Worm (Caenorhabditis elegans) whole organism, early embryonic: ENCODE data around the gene T09B9.1.

Experiments
- B0310.2 ChIP-seq: sonication (generic microtip); optimal IDR thresholded peaks from 2 replicates; lab custom pipeline; 2016; ENCODE audit warnings: mild to moderate bottlenecking, missing genetic modification characterization, missing compliant biosample characterization
- F13C5.2 ChIP-seq: sonication (generic microtip); optimal IDR thresholded peaks from 2 replicates; lab custom pipeline; 2017; ENCODE audit warnings: mild to moderate bottlenecking, missing genetic modification characterization, inconsistent platforms, missing compliant biosample characterization
- aly-1 ChIP-seq: sonication (generic microtip); optimal IDR thresholded peaks from 2 replicates; lab custom pipeline; 2016; ENCODE audit warnings: missing genetic modification characterization, missing compliant biosample characterization
- ama-1 ChIP-seq: fragments of 150-350 bp; optimal IDR thresholded peaks from 2 replicates; lab custom pipeline; 2014
- ceh-13 ChIP-seq: fragments of 200-800 bp; sonication (Bioruptor generic); optimal IDR thresholded peaks from 2 replicates; lab custom pipeline; 2018; ENCODE audit warnings: mild to moderate bottlenecking, missing genetic modification characterization, missing compliant biosample characterization
- ceh-36 ChIP-seq: sonication (generic microtip); optimal IDR thresholded peaks from 2 replicates; lab custom pipeline; 2016; ENCODE audit warnings: missing genetic modification characterization, inconsistent platforms, missing compliant biosample characterization
- ets-7 ChIP-seq: sonication (generic microtip); optimal IDR thresholded peaks from 2 replicates; lab custom pipeline; 2016; ENCODE audit warnings: missing genotype, missing genetic modification characterization, missing compliant biosample characterization
- flt-1 ChIP-seq: fragments of 200-800 bp; sonication (Bioruptor generic); IDR thresholded peaks from 2 replicates; pipeline ENCODE4 v1.3.6; 2022; ENCODE audit warnings: missing genetic modification characterization, missing compliant biosample characterization
- hmbx-1 ChIP-seq: sonication (generic microtip); optimal IDR thresholded peaks from 2 replicates; lab custom pipeline; 2016; ENCODE audit warnings: mild to moderate bottlenecking, missing genetic modification characterization, missing compliant biosample characterization
- hmg-4 ChIP-seq: fragments of 200-800 bp; sonication (Bioruptor generic); optimal IDR thresholded peaks from 2 replicates; lab custom pipeline; 2018; ENCODE audit warnings: mild to moderate bottlenecking, missing genetic modification characterization, missing compliant biosample characterization
- hnd-1 ChIP-seq: sonication (generic microtip); optimal IDR thresholded peaks from 2 replicates; lab custom pipeline; 2016; ENCODE audit warnings: missing genetic modification characterization, missing compliant biosample characterization
- pes-1 ChIP-seq: fragments of 200-800 bp; sonication (Bioruptor generic); IDR thresholded peaks from 2 replicates; pipeline ENCODE4 v1.3.6; 2022; ENCODE audit warnings: missing genetic modification reagents, missing genetic modification characterization, missing compliant biosample characterization
- scrt-1 ChIP-seq: fragments of 200-800 bp; sonication (Bioruptor generic); IDR thresholded peaks from 2 replicates; pipeline ENCODE4 v1.3.6; 2022; ENCODE audit warnings: missing genetic modification characterization, missing compliant biosample characterization
- sea-1 ChIP-seq: fragments of 200-800 bp; sonication (Bioruptor generic); conservative IDR thresholded peaks from 2 replicates; pipeline ENCODE4 v1.3.6; 2022; ENCODE audit warnings: missing genetic modification characterization, missing compliant biosample characterization
- tbx-11 ChIP-seq: fragments of 200-800 bp; sonication (Bioruptor generic); IDR thresholded peaks from 2 replicates; pipeline ENCODE4 v1.3.6; 2022; ENCODE audit warnings: missing genetic modification characterization, missing compliant biosample characterization
- tbx-37 ChIP-seq: fragments of 200-800 bp; sonication (Bioruptor generic); conservative IDR thresholded peaks from 2 replicates; pipeline ENCODE4 v1.3.6; 2022; ENCODE audit warnings: missing genetic modification reagents, missing genetic modification characterization, missing compliant biosample characterization
- tra-4 ChIP-seq: sonication (generic microtip); optimal IDR thresholded peaks from 2 replicates; lab custom pipeline; 2017; ENCODE audit warnings: missing genetic modification characterization, missing compliant biosample characterization

The T09B9.1 gene

DNA sequence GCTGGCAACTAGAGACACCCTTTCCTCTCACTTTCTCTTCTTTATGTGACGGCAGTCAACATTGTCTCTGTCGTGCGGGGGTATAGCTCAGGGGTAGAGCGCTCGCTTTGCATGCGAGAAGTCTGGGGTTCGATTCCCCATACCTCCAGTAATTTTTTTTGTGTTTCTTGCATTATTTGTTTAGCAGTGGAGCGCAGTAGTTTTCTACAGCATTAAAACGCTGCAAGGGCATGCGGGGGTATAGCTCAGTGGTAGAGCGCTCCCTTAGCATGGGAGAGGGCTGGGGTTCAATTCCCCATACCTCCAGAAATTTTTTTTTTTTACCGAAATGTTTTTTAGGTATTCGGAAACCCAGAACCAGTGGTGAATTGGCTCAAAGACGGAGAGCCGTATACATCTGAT, 13.6 kb upstream of the T09B9.1 start:
- TF ChIP-seq hnd-1 = peak; percentile 95
- peak; percentile 91 for TF ChIP-seq tra-4 (tag; lab: Kevin White, UChicago)
- TF ChIP-seq pes-1 (GFP tag; lab: Robert Waterston, UW) = peak; percentile 99
- TF ChIP-seq hmg-4 (GFP tag; lab: Kevin White, UChicago) = peak; percentile 99
- TF ChIP-seq ceh-13 = peak; percentile 95
- TF ChIP-seq sea-1 (GFP tag; lab: Robert Waterston, UW) = peak; percentile 98
- peak; percentile 93 for TF ChIP-seq ets-7
- peak; percentile 99 for TF ChIP-seq scrt-1 (GFP tag; lab: Robert Waterston, UW)
- TF ChIP-seq flt-1 = peak; percentile 98
- peak; percentile 98 for TF ChIP-seq aly-1 (tag; lab: Kevin White, UChicago)
- TF ChIP-seq ceh-36 = peak; percentile 95
- TF ChIP-seq tbx-11 (GFP tag; lab: Robert Waterston, UW) = peak; percentile 99
- peak; percentile 92 for TF ChIP-seq hmbx-1 (tag; lab: Kevin White, UChicago)
- TF ChIP-seq B0310.2 (tag; lab: Kevin White, UChicago) = peak; percentile 98
- TF ChIP-seq tbx-37 (GFP tag; lab: Robert Waterston, UW) = peak; percentile 99
- peak; percentile 97 for TF ChIP-seq F13C5.2 (tag; lab: Kevin White, UChicago)

DNA sequence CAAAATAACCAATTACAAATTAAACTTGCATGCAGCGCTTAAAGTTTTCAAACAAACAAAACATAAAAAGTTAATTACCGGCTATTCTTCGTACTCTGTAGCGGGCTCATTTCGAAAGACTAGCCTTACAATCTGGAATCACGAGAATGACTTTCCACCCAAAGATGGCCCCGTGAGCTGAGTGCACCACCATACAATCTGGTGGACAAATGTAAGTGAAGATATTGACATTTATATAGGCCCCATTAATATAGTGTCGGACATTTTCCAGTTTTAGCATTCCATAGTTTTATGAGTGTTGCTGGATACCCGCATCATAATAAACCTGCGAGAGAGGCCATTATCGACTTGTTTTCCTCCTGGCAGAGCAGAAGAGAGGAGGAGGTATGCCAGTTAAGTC, 2.5 kb upstream of the T09B9.1 start:
- TF ChIP-seq tbx-11 (GFP tag; lab: Robert Waterston, UW) (no peak), F13C5.2 (tag; lab: Kevin White, UChicago) (no peak)

- TF ChIP-seq pes-1 (GFP tag; lab: Robert Waterston, UW) = no peak
- no peak for TF ChIP-seq aly-1 (tag; lab: Kevin White, UChicago)
- TF ChIP-seq B0310.2 (tag; lab: Kevin White, UChicago) = no peak
- no peak for TF ChIP-seq hmg-4 (GFP tag; lab: Kevin White, UChicago)
- no peak for TF ChIP-seq tra-4 (tag; lab: Kevin White, UChicago)
- no peak for TF ChIP-seq flt-1
- TF ChIP-seq sea-1 (GFP tag; lab: Robert Waterston, UW) = no peak
- TF ChIP-seq F13C5.2 (tag; lab: Kevin White, UChicago) = no peak
- TF ChIP-seq tbx-11 (GFP tag; lab: Robert Waterston, UW) = no peak
- TF ChIP-seq ceh-36 = no peak
- no peak for TF ChIP-seq tbx-37 (GFP tag; lab: Robert Waterston, UW)
- no peak for TF ChIP-seq hnd-1
- TF ChIP-seq scrt-1 (GFP tag; lab: Robert Waterston, UW) = no peak
- TF ChIP-seq ets-7 = no peak
- TF ChIP-seq ceh-13 = no peak
- no peak for TF ChIP-seq ama-1
These were observed 4.2 kb downstream of the T09B9.1 start, which contains the start of gene T09B9.3 for ce11 chrX:9761266-9761665. T09B9.3 (minus strand) TSS chrX:9761366.

- TF ChIP-seq ceh-36 (no peak), scrt-1 (GFP tag; lab: Robert Waterston, UW) (no peak), flt-1 (no peak), tra-4 (tag; lab: Kevin White, UChicago) (no peak), pes-1 (GFP tag; lab: Robert Waterston, UW) (no peak), F13C5.2 (tag; lab: Kevin White, UChicago) (no peak), ceh-13 (no peak), hnd-1 (no peak), aly-1 (tag; lab: Kevin White, UChicago) (no peak)
These were observed 6.8 kb downstream of the T09B9.1 start for ce11 chrX:9763903-9764302.

DNA sequence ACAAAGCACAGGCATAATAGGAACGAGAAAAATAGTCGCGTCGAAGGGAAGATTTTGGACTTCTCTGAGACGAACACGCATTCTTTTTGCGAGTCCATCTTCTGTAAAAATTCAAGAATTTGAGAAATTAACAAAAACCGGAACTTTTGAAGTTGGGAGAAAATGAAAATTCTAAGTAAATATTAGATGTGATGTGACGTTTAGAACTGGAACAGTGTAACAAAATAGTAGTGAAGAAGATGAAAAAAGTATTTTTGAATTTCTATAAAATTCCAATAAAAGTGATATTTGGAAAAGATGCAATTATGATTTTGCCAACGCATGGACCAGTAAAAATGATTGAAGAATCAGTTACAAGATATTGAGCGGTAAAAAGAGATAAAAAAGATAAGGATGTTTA, 7.8 kb downstream of the T09B9.1 start, which contains the start of gene slc-17.9:
Gene slc-17.9 (minus strand): TSS at position 101 of the 400 bp plus-strand sequence.
- TF ChIP-seq tbx-11 (GFP tag; lab: Robert Waterston, UW) (no peak), ceh-13 (no peak), tra-4 (tag; lab: Kevin White, UChicago) (no peak), B0310.2 (tag; lab: Kevin White, UChicago) (no peak), hmg-4 (GFP tag; lab: Kevin White, UChicago) (no peak), F13C5.2 (tag; lab: Kevin White, UChicago) (no peak), scrt-1 (GFP tag; lab: Robert Waterston, UW) (no peak)

DNA sequence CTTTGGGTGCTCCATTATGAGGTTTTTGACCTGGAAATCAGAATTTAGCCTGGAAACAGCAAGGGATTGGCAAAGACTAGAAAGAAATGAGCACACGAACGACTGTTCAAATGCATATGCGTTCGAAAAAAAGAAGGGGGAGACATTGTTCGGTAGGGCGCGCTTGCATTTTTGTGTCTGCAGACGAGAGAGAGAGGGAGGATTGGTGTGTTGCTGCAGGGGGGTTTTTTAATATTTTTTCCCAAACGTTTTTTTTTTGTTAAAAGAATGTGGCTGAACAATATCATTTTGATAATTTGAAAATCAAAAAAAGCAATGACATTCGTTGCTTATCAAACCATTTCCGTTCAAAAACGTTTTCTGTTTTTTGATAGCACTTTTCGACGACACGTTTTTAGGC, 17.3 kb downstream of the T09B9.1 start, which contains the start of gene T09B9.4:
Gene T09B9.4 (minus strand): TSS at position 30 of the 400 bp plus-strand sequence.
- TF ChIP-seq flt-1 (0 out of 2 replicates have a peak, but pooled peaks have one; percentile 19), hmg-4 (GFP tag; lab: Kevin White, UChicago) (no peak), F13C5.2 (tag; lab: Kevin White, UChicago) (no peak), ama-1 (no peak)

ce11 chrX:9777481-9777880, 20.4 kb downstream of the T09B9.1 start, which contains the start of gene T09B9.5:
T09B9.5 (plus strand) TSS chrX:9777781.
- TF ChIP-seq scrt-1 (GFP tag; lab: Robert Waterston, UW) (no peak), pes-1 (GFP tag; lab: Robert Waterston, UW) (no peak), F13C5.2 (tag; lab: Kevin White, UChicago) (no peak), hmg-4 (GFP tag; lab: Kevin White, UChicago) (no peak), tra-4 (tag; lab: Kevin White, UChicago) (no peak), flt-1 (no peak), aly-1 (tag; lab: Kevin White, UChicago) (no peak), B0310.2 (tag; lab: Kevin White, UChicago) (no peak)

DNA sequence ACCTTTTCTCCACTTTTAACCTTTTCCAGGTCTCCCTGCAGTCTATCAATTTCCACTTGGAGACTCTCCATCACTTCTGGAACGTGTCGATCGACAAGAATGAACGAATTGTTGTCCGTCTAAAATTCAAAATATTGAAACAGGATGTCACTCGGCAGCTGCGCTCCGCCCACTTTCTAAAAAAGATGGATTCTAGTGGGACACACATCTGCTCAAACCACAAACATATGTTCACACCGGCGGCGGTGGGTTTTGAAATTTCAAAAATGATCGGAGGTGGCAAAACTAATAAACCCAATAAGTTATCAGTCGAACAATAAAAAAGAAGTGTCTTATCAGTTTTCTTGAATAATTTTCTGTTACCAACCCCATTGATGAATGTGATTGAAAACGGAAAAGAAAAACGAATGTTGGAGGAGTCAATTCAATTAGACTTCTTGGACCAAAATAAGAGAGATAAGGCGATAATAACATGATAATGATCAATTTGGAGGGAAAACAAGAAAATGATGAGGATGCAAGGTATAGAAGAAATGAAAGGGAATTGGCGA, 25.4 kb downstream of the T09B9.1 start:
- TF ChIP-seq hnd-1 (no peak), ceh-13 (no peak), ama-1 (no peak), hmbx-1 (tag; lab: Kevin White, UChicago) (no peak), sea-1 (GFP tag; lab: Robert Waterston, UW) (no peak), tbx-11 (GFP tag; lab: Robert Waterston, UW) (no peak)
